Worm (Caenorhabditis elegans) whole organism, L4/young adult: ENCODE measurements around the gene flp-32.

ENCODE experiments used
- W03F9.2 ChIP-seq: fragments of 150-350 bp; optimal IDR thresholded peaks from 2 replicates; lab custom pipeline; 2014; ENCODE audit warnings: missing biosample characterization, missing genetic modification characterization
- dao-5 ChIP-seq: sonication (generic microtip); optimal IDR thresholded peaks from 2 replicates; lab custom pipeline; 2016; ENCODE audit warnings: missing genotype, missing genetic modification characterization, moderate library complexity, missing compliant biosample characterization
- him-1 ChIP-seq: sonication (generic microtip); optimal IDR thresholded peaks from 2 replicates; lab custom pipeline; 2016; ENCODE audit warnings: missing genotype, missing genetic modification reagents, missing genetic modification characterization, missing compliant biosample characterization

DNA sequence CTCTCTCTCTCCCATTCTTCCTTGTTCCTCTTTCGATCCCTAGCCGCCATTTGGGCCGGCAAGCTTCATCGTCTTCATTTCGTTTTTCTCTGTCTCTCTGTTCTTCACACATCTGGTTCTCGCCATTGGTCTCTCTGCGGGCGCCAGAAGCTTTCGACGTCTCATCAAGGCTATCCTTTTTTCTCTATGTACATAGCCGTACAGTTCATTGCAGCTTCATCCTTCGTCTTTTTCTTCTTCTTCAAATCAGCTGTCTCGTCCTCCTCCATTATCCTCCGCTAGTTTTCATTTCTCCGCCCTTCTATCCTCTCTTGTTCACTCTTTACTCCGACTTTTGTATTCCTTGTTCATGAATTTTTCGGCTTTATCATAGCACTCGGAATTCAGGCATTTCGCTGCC is 12.9 kb upstream of the flp-32 start, which contains the start of gene F39D8.3:
- TF ChIP-seq him-1 (tag; lab: Kevin White, UChicago), result no peak
- no peak for TF ChIP-seq dao-5 (tag; lab: Kevin White, UChicago)
- no peak for TF ChIP-seq W03F9.2 (tag; lab: Kevin White, UChicago)
